Worm (Caenorhabditis elegans) whole organism, L4 larva: ENCODE data around the gene ZK470.6.
A peak's percentile ranks its signal among the peaks of the same experiment; 100 is the strongest.

ENCODE experiments used
- T26A8.4 ChIP-seq: fragments of 200-800 bp; sonication (Bioruptor generic); IDR thresholded peaks from 2 replicates; pipeline ENCODE4 v1.3.6; 2022; ENCODE audit warnings: missing genetic modification characterization, missing compliant biosample characterization
- aha-1 ChIP-seq: fragments of 150-350 bp; peaks from one replicate; lab custom pipeline; 2014; ENCODE audit warnings: missing biosample characterization, missing genetic modification characterization
- attf-4 ChIP-seq: sonication (generic microtip); optimal IDR thresholded peaks from 3 replicates; lab custom pipeline; 2017; ENCODE audit warnings: missing biosample characterization, missing genetic modification characterization
- ceh-20 ChIP-seq: fragments of 200-800 bp; sonication (Bioruptor generic); IDR thresholded peaks from 2 replicates; pipeline ENCODE4 v1.3.6; 2022; ENCODE audit warnings: missing genetic modification reagents, missing genetic modification characterization, missing compliant biosample characterization
- ceh-32 ChIP-seq: sonication (generic microtip); optimal IDR thresholded peaks from 2 replicates; lab custom pipeline; 2016; ENCODE audit warnings: mild to moderate bottlenecking, missing genetic modification characterization, missing compliant biosample characterization; ENCODE audit not compliant: poor library complexity
- ces-1 ChIP-seq: fragments of 150-350 bp; sonication (generic microtip); optimal IDR thresholded peaks from 4 replicates; lab custom pipeline; 2014; ENCODE audit warnings: missing biosample characterization, missing genetic modification reagents, missing genetic modification characterization
- ctbp-1 ChIP-seq: fragments of 200-800 bp; sonication (Bioruptor generic); IDR thresholded peaks from 2 replicates; pipeline ENCODE4 v1.3.6; 2022; ENCODE audit warnings: missing genetic modification reagents, missing genetic modification characterization, missing compliant biosample characterization
- dmd-6 ChIP-seq: fragments of 200-800 bp; sonication (Bioruptor generic); IDR thresholded peaks from 2 replicates; pipeline ENCODE4 v1.3.6; 2022; ENCODE audit warnings: missing genetic modification reagents, missing genetic modification characterization, missing compliant biosample characterization
- dmd-9 ChIP-seq: fragments of 200-800 bp; sonication (Bioruptor generic); IDR thresholded peaks from 2 replicates; pipeline ENCODE4 v1.3.6; 2022; ENCODE audit warnings: missing genetic modification reagents, missing genetic modification characterization, missing compliant biosample characterization
- egl-27 ChIP-seq: sonication (generic microtip); optimal IDR thresholded peaks from 3 replicates; lab custom pipeline; 2017; ENCODE audit warnings: missing biosample characterization, missing genetic modification reagents, missing genetic modification characterization
- hif-1 ChIP-seq, 2 experiments: sonication (generic microtip); optimal IDR thresholded peaks; 2 replicates each; lab custom pipeline; 2016 to 2017; ENCODE audit warnings: missing compliant biosample characterization in 2 of 2, missing genetic modification characterization in 2 of 2, missing genetic modification reagents in 2 of 2, missing genotype in 2 of 2, mild to moderate bottlenecking in 1 of 2
- hlh-11 ChIP-seq: fragments of 200-800 bp; sonication (Bioruptor generic); optimal IDR thresholded peaks from 2 replicates; lab custom pipeline; 2018; ENCODE audit warnings: mild to moderate bottlenecking, missing genetic modification characterization, missing compliant biosample characterization
- hlh-30 ChIP-seq: sonication (generic microtip); optimal IDR thresholded peaks from 2 replicates; lab custom pipeline; 2017; ENCODE audit warnings: antibody characterized with exemption, mild to moderate bottlenecking, missing genetic modification characterization, missing compliant biosample characterization; ENCODE audit not compliant: insufficient read depth
- hmg-1.1 ChIP-seq: fragments of 200-800 bp; sonication (Bioruptor generic); IDR thresholded peaks from 2 replicates; pipeline ENCODE4 v1.3.6; 2022; ENCODE audit warnings: missing genetic modification reagents, missing genetic modification characterization, missing compliant biosample characterization
- lim-7 ChIP-seq: fragments of 200-800 bp; sonication (Bioruptor generic); IDR thresholded peaks from 2 replicates; pipeline ENCODE4 v1.3.6; 2022; ENCODE audit warnings: missing genetic modification characterization, missing compliant biosample characterization
- lin-13 ChIP-seq: fragments of 150-350 bp; optimal IDR thresholded peaks from 2 replicates; lab custom pipeline; 2014; ENCODE audit warnings: missing biosample characterization, missing genetic modification reagents, missing genetic modification characterization
- lin-29 ChIP-seq: fragments of 200-800 bp; sonication (Bioruptor generic); IDR thresholded peaks from 2 replicates; pipeline ENCODE4 v1.3.6; 2022; ENCODE audit warnings: missing genetic modification reagents, missing genetic modification characterization, missing compliant biosample characterization
- mdl-1 ChIP-seq, 2 experiments: fragments of 150-350 bp in 1 of 2; sonication (generic microtip) in 1 of 2; optimal IDR thresholded peaks; 2 replicates each; lab custom pipeline; 2014 to 2017; ENCODE audit warnings: missing biosample characterization in 2 of 2, missing genetic modification characterization in 2 of 2
- mdt-29 ChIP-seq: fragments of 200-800 bp; sonication (Bioruptor generic); IDR thresholded peaks from 2 replicates; pipeline ENCODE4 v1.3.6; 2022; ENCODE audit warnings: missing genetic modification reagents, missing genetic modification characterization, missing compliant biosample characterization
- mep-1 ChIP-seq: fragments of 150-350 bp; sonication (generic microtip); optimal IDR thresholded peaks from 3 replicates; lab custom pipeline; 2014; ENCODE audit warnings: missing biosample characterization, missing genetic modification characterization
- mes-2 ChIP-seq: sonication (generic microtip); optimal IDR thresholded peaks from 2 replicates; lab custom pipeline; 2016; ENCODE audit warnings: missing genotype, mild to moderate bottlenecking, missing genetic modification characterization, missing compliant biosample characterization; ENCODE audit not compliant: poor library complexity, severe bottlenecking
- mxl-2 ChIP-seq: fragments of 200-800 bp; sonication (Bioruptor generic); conservative IDR thresholded peaks from 2 replicates; pipeline ENCODE4 v1.3.6; 2022; ENCODE audit warnings: missing genetic modification reagents, missing genetic modification characterization, missing compliant biosample characterization
- mxl-3 ChIP-seq: fragments of 200-800 bp; sonication (Bioruptor generic); optimal IDR thresholded peaks from 2 replicates; lab custom pipeline; 2018; ENCODE audit warnings: mild to moderate bottlenecking, missing genetic modification characterization, missing compliant biosample characterization
- nhr-11 ChIP-seq: fragments of 150-350 bp; optimal IDR thresholded peaks from 2 replicates; lab custom pipeline; 2014; ENCODE audit warnings: missing biosample characterization, missing genetic modification characterization
- nhr-42 ChIP-seq: fragments of 200-800 bp; sonication (Bioruptor generic); IDR thresholded peaks from 2 replicates; pipeline ENCODE4 v1.3.6; 2022; ENCODE audit warnings: missing genetic modification characterization, missing compliant biosample characterization
- nhr-6 ChIP-seq: fragments of 150-350 bp; optimal IDR thresholded peaks from 2 replicates; lab custom pipeline; 2014; ENCODE audit warnings: missing biosample characterization, missing genetic modification characterization
- nhr-76 ChIP-seq: fragments of 150-350 bp; optimal IDR thresholded peaks from 2 replicates; lab custom pipeline; 2014; ENCODE audit warnings: missing biosample characterization, missing genetic modification characterization
- nhr-77 ChIP-seq: fragments of 150-350 bp; optimal IDR thresholded peaks from 2 replicates; lab custom pipeline; 2014; ENCODE audit warnings: missing biosample characterization, missing genetic modification characterization
- php-3 ChIP-seq: fragments of 200-800 bp; sonication (Bioruptor generic); IDR thresholded peaks from 2 replicates; pipeline ENCODE4 v1.3.6; 2022; ENCODE audit warnings: missing genetic modification reagents, missing genetic modification characterization, missing compliant biosample characterization
- rbr-2 ChIP-seq: sonication (generic microtip); optimal IDR thresholded peaks from 2 replicates; lab custom pipeline; 2016; ENCODE audit warnings: missing genotype, missing genetic modification characterization, missing compliant biosample characterization
- sdz-12 ChIP-seq: fragments of 200-800 bp; sonication (Bioruptor generic); optimal IDR thresholded peaks from 2 replicates; lab custom pipeline; 2018; ENCODE audit warnings: mild to moderate bottlenecking, missing genetic modification characterization, missing compliant biosample characterization
- set-16 ChIP-seq: fragments of 200-800 bp; sonication (Bioruptor generic); IDR thresholded peaks from 2 replicates; pipeline ENCODE4 v1.3.6; 2022; ENCODE audit warnings: missing genetic modification reagents, missing genetic modification characterization, missing compliant biosample characterization
- skn-1 ChIP-seq: fragments of 150-350 bp; optimal IDR thresholded peaks from 2 replicates; lab custom pipeline; 2014; ENCODE audit warnings: missing biosample characterization, missing genetic modification characterization
- snpc-4 ChIP-seq: fragments of 150-350 bp; optimal IDR thresholded peaks from 2 replicates; lab custom pipeline; 2014; ENCODE audit warnings: missing biosample characterization, missing genetic modification characterization
- unc-39 ChIP-seq: sonication (generic microtip); optimal IDR thresholded peaks from 2 replicates; lab custom pipeline; 2017; ENCODE audit warnings: missing biosample characterization, missing genetic modification characterization
- unc-62 ChIP-seq, 3 experiments: fragments of 150-350 bp in 1 of 3; sonication (generic microtip); optimal IDR thresholded peaks in 2 of 3; peaks in 1 of 3; 1 replicate in 1 of 3; 2 replicates in 2 of 3; lab custom pipeline; 2014 to 2017; ENCODE audit warnings: missing biosample characterization in 3 of 3, missing genetic modification characterization in 3 of 3, missing genetic modification reagents in 3 of 3, missing genotype in 1 of 3

The ZK470.6 gene

DNA sequence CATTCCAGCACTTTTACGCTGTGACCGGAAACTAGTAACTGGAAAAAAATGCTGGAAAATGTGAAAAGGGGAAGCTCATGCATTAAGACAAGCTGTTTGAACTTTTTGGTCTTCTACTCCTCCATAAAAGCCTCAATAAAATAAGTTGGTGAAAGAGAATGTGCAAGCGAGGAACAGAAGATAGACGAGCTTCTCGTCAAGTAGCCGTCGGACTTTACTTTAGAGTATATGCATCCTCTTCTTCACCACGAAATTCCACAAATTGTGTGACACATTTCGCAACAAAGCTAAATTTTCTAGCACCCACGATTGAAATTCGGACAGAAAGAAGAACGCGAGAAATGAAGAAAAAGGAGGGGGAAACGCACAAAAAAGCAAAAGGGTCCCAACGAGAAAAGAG, 17.4 kb downstream of the ZK470.6 start:
- TF ChIP-seq attf-4 (tag; lab: Kevin White, UChicago) (no peak), unc-62 (GFP tag; optimal IDR thresholded peaks at IDR 0.05 in 1 of 2; lab: Kevin White, UChicago) (peak in 1 of 2 experiments; percentile 99), unc-62 (tag; optimal IDR thresholded peaks at IDR 0.05; lab: Kevin White, UChicago) (no peak), snpc-4 (no peak), ceh-32 (tag; lab: Kevin White, UChicago) (no peak), unc-39 (no peak), egl-27 (no peak), dmd-9 (GFP tag; lab: Robert Waterston, UW) (no peak)

DNA sequence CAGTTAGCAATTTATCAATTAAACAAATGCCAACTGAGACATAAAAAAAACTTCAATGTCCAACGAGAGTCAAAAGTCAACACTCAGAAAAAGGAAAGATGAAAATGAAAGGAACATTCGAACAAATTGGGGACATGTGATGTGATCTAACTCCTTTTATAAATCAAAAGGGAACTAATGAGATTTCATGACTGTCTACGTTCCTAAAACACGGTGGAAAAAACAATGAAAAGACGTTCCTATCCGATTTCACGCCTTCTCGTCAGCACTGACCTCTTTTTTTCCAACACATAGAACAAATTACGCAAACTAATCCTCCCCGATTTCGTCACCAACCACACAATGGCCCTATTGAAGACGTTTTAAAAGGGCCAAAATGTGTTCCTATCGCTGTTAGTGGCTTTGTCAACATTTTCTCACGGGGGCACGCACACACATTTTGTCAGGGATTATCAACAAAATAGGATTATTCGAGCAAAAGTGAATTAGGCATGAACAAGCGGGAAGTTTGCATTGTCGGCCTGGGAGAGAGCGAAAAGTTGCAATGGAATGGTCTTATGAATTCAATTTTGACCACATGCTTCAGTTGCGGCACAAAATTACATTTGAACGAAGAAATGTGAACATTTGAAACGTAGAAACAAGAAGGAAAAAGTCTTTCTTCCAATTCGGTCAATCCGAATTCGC, 18.0 kb downstream of the ZK470.6 start:
- TF ChIP-seq ces-1 (GFP tag; lab: Kevin White, UChicago) (peak; percentile 56), unc-62 (GFP tag; optimal IDR thresholded peaks at IDR 0.05 in 1 of 2; lab: Kevin White, UChicago) (peak in 1 of 2 experiments; percentile 20), unc-62 (tag; optimal IDR thresholded peaks at IDR 0.05; lab: Kevin White, UChicago) (no peak), aha-1 (peak; percentile 28), php-3 (GFP tag; lab: Robert Waterston, UW) (no peak), lim-7 (no peak), nhr-76 (no peak), ctbp-1 (no peak), mxl-3 (GFP tag; lab: Kevin White, UChicago) (no peak), hif-1 (tag; optimal IDR thresholded peaks at IDR 0.05; lab: Kevin White, UChicago) (no peak), nhr-77 (tag; lab: Kevin White, UChicago) (no peak), sdz-12 (GFP tag; lab: Kevin White, UChicago) (no peak)
- TF ChIP-seq, all 104 proteins: peak for 3

DNA sequence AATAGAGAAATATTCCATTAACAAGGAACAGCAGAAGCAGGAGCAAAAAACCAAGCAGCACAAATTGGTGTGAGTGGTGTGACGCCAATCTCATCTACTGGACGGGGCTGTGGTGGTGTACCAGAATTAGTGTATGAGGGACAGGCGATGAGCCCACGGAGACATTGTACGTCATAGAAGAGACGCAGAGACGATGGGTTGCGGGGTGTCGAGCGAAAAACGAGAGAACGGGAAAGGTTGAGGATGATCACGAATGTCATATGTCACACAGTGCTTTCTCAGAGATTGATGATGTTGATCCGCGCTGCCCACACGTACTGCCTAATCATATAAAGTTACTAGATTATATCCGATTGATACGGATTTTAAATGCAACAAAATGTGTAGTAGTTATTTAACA, 19.4 kb downstream of the ZK470.6 start:
- no peak for TF ChIP-seq mxl-2
- TF ChIP-seq hlh-30 (tag; lab: Kevin White, UChicago) = peak; percentile 62
- no peak for TF ChIP-seq set-16
- 0 out of 2 replicates have a peak, but pooled peaks have one; percentile 9 for TF ChIP-seq dmd-6 (GFP tag; lab: Robert Waterston, UW)
- TF ChIP-seq nhr-42 = no peak
- no peak for TF ChIP-seq rbr-2 (tag; lab: Kevin White, UChicago)
- peak; percentile 43 for TF ChIP-seq hlh-11 (tag; lab: Kevin White, UChicago)
- TF ChIP-seq nhr-76 = no peak
- no peak for TF ChIP-seq mdt-29
- TF ChIP-seq hmg-1.1 (GFP tag; lab: Robert Waterston, UW) = peak; percentile 36; the same call in 1 of the 2 replicates
- TF ChIP-seq mdl-1 (tag; optimal IDR thresholded peaks at IDR 0.05; lab: Kevin White, UChicago) = peak in 1 of 2 experiments; percentile 41
- TF ChIP-seq aha-1 = peak; percentile 48
- peak; percentile 33 for TF ChIP-seq mes-2 (tag; lab: Kevin White, UChicago)
- peak in 1 of 2 experiments; percentile 27 for TF ChIP-seq unc-62 (GFP tag; optimal IDR thresholded peaks at IDR 0.05 in 1 of 2; lab: Kevin White, UChicago)
- TF ChIP-seq unc-62 (tag; optimal IDR thresholded peaks at IDR 0.05; lab: Kevin White, UChicago) = no peak
- TF ChIP-seq nhr-11 (tag; lab: Kevin White, UChicago) = peak; percentile 3
- TF ChIP-seq skn-1 (tag; lab: Kevin White, UChicago) = no peak
- no peak for TF ChIP-seq nhr-6 (tag; lab: Kevin White, UChicago)

DNA sequence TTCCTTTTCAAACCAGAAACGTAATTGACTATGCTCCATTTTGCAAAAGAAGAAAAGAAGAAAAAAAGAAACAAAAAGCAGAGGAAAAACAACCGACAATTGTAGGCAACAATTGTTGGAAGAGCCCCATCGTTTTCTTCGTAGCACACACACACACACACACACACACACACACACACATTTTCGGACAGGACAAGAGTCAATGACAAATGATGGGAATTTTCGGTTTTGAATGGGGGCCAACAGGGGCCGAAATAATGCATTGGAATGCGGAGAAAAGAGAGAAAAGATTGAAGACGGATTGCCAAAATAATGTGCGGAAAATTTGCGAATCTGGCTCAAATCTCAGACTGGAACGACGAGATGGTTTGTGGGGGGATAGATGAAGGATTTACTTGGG, 22.5 kb downstream of the ZK470.6 start:
- TF ChIP-seq ceh-20 (GFP tag; lab: Robert Waterston, UW) (0 out of 2 replicates have a peak, but pooled peaks have one; percentile 24), lin-13 (GFP tag; lab: Kevin White, UChicago) (no peak), T26A8.4 (no peak), mep-1 (tag; lab: Kevin White, UChicago) (peak; percentile 17), lin-29 (GFP tag; lab: Robert Waterston, UW) (no peak)
